Fruit fly (Drosophila melanogaster): ENCODE data around the gene CG7168.
A peak's percentile ranks its signal among the peaks of the same experiment; 100 is the strongest.

The CG7168 gene

DNA sequence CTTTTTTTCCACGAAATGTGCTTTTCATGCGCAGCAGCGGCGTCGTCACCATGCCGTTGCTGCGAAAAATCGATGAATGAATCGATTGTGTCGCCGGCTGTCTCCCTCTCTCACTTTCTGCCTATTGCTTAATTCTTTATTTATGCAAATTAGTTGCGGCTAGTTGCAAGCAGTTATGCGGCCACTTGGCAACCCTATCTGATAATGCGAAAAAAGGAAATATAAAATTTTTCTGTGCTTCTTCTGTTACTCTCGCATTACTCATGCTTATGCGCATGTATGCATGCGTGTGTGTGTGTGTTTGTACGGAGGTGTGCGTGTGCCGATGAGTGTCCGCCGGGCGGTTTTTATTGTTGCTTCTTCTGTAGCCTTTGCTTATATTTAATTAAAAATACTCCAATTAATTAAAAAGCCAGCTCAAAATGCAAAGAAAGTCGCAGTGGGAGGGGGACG, 17.9 kb upstream of the CG7168 start (continued):
- TF ChIP-seq fd102C (GFP tag; optimal IDR thresholded peaks at IDR 0.05): no peak
- no peak for TF ChIP-seq trem (tag; optimal IDR thresholded peaks at IDR 0.05)
- peak; percentile 50 for TF ChIP-seq scrt (GFP tag; optimal IDR thresholded peaks at IDR 0.05)
- TF ChIP-seq CG15514 (GFP tag; optimal IDR thresholded peaks at IDR 0.05): peak; percentile 41
- no peak for TF ChIP-seq CG1603 (tag; optimal IDR thresholded peaks at IDR 0.05)
- peak; percentile 46 for TF ChIP-seq Drgx (GFP tag; IDR thresholded peaks at IDR 0.05)
- no peak for TF ChIP-seq Xbp1 (GFP tag; optimal IDR thresholded peaks at IDR 0.05)
- no peak for TF ChIP-seq CG3163 (GFP tag; optimal IDR thresholded peaks at IDR 0.05)
- no peak for TF ChIP-seq CG16815 (GFP tag; optimal IDR thresholded peaks at IDR 0.05)
- TF ChIP-seq Fer1 (GFP tag; optimal IDR thresholded peaks at IDR 0.05): peak; percentile 20
- TF ChIP-seq CG9932 (GFP tag; IDR thresholded peaks at IDR 0.05): 0 out of 2 replicates have a peak, but pooled peaks have one; percentile 6
- TF ChIP-seq nom (GFP tag; optimal IDR thresholded peaks at IDR 0.05): no peak
- TF ChIP-seq chm (GFP tag; IDR thresholded peaks at IDR 0.05): peak; percentile 7; the same call in 1 of the 2 replicates
- TF ChIP-seq maf-S (GFP tag; optimal IDR thresholded peaks at IDR 0.05): peak; percentile 13
- TF ChIP-seq MBD-R2 (GFP tag; IDR thresholded peaks at IDR 0.05): peak; percentile 37; the same call in 1 of the 2 replicates
- TF ChIP-seq ci (GFP tag; IDR thresholded peaks at IDR 0.05): peak; percentile 18; the same call in 1 of the 3 replicates
- TF ChIP-seq CG6854 (GFP tag; optimal IDR thresholded peaks at IDR 0.05): peak; percentile 27
- no peak for TF ChIP-seq grn (GFP tag; optimal IDR thresholded peaks at IDR 0.05)
- peak; percentile 58 for TF ChIP-seq CG12071 (GFP tag; optimal IDR thresholded peaks at IDR 0.05)
- peak; percentile 33 for TF ChIP-seq slbo (GFP tag; IDR thresholded peaks at IDR 0.05)
- TF ChIP-seq wdn (GFP tag; IDR thresholded peaks at IDR 0.05): 0 out of 2 replicates have a peak, but pooled peaks have one; percentile 10
- 0 out of 2 replicates have a peak, but pooled peaks have one; percentile 25 for TF ChIP-seq CG14014 (GFP tag; IDR thresholded peaks at IDR 0.05)
- TF ChIP-seq bsh (GFP tag; optimal IDR thresholded peaks at IDR 0.05): no peak
- TF ChIP-seq CG33213 (GFP tag; optimal IDR thresholded peaks at IDR 0.05): peak; percentile 10
- no peak for TF ChIP-seq fd96Cb (tag; optimal IDR thresholded peaks at IDR 0.05)
- peak in 1 of 2 experiments; percentile 15 for TF ChIP-seq Pdp1 (GFP tag; optimal IDR thresholded peaks at IDR 0.05)
- TF ChIP-seq CG12104 (GFP tag; optimal IDR thresholded peaks at IDR 0.05): no peak
- TF ChIP-seq Hey (tag; optimal IDR thresholded peaks at IDR 0.05): no peak
- no peak for TF ChIP-seq emc (GFP tag; optimal IDR thresholded peaks at IDR 0.05)
- no peak for TF ChIP-seq CG12744 (GFP tag; optimal IDR thresholded peaks at IDR 0.05)
- TF ChIP-seq CG15479 (GFP tag; optimal IDR thresholded peaks at IDR 0.05): no peak
- peak; percentile 3 for TF ChIP-seq schlank (tag; optimal IDR thresholded peaks at IDR 0.05)
- no peak for TF ChIP-seq CG8359 (GFP tag; optimal IDR thresholded peaks at IDR 0.05; ENCODE audit: borderline replicate concordance)
- no peak for TF ChIP-seq CG10147 (GFP tag; optimal IDR thresholded peaks at IDR 0.05)
- no peak for TF ChIP-seq Tbp (GFP tag; optimal IDR thresholded peaks at IDR 0.05)
- no peak for TF ChIP-seq slp2 (GFP tag; optimal IDR thresholded peaks at IDR 0.05)
- TF ChIP-seq Med (GFP tag): peak; percentile 83
- TF ChIP-seq cato (GFP tag; optimal IDR thresholded peaks at IDR 0.05; ENCODE audit: borderline replicate concordance): no peak
- no peak for TF ChIP-seq CG30431 (GFP tag; optimal IDR thresholded peaks at IDR 0.05)
- TF ChIP-seq Dll (GFP tag; IDR thresholded peaks at IDR 0.05; ENCODE audit: partially characterized antibody): no peak
- TF ChIP-seq pzg (GFP tag; optimal IDR thresholded peaks at IDR 0.05): no peak
- no peak for TF ChIP-seq CG4404 (GFP tag; IDR thresholded peaks at IDR 0.05)
- no peak for TF ChIP-seq CG2889 (GFP tag; IDR thresholded peaks at IDR 0.05)
- no peak for TF ChIP-seq Blimp-1 (GFP tag; optimal IDR thresholded peaks at IDR 0.05)
- no peak for TF ChIP-seq repo (GFP tag; optimal IDR thresholded peaks at IDR 0.05)
- peak; percentile 30; the same call in 1 of the 3 replicates for TF ChIP-seq knrl (GFP tag; IDR thresholded peaks at IDR 0.05; ENCODE audit: partially characterized antibody)
- no peak for TF ChIP-seq btn (GFP tag; optimal IDR thresholded peaks at IDR 0.05)
- no peak for TF ChIP-seq Hr39 (optimal IDR thresholded peaks at IDR 0.05)
- peak; percentile 9 for TF ChIP-seq abd-A (tag; optimal IDR thresholded peaks at IDR 0.05)

Measured in whole organism, embryonic.